Fruit fly (Drosophila melanogaster): Measurements from ENCODE around the gene CG10165.

Gene CG10165

dm6 chr2L:19517154-19517814 lies 12.8 kb downstream of the CG10165 start, which contains the start of gene Hasp (continued):
- TF ChIP-seq Gug (GFP tag; IDR thresholded peaks at IDR 0.05) (no peak), Ets21C (GFP tag; optimal IDR thresholded peaks at IDR 0.05) (no peak), eg (GFP tag; IDR thresholded peaks at IDR 0.05) (0 out of 3 replicates have a peak, but pooled peaks have one; percentile 32), acj6 (GFP tag; optimal IDR thresholded peaks at IDR 0.05) (peak; percentile 19), CG11762 (GFP tag; optimal IDR thresholded peaks at IDR 0.05; ENCODE audit: insufficient read depth) (no peak), CG11294 (GFP tag; IDR thresholded peaks at IDR 0.05) (no peak), CG3032 (tag; optimal IDR thresholded peaks at IDR 0.05) (no peak), cyc (GFP tag; optimal IDR thresholded peaks at IDR 0.05) (no peak), CG4318 (GFP tag; optimal IDR thresholded peaks at IDR 0.05) (no peak), CG32006 (GFP tag; optimal IDR thresholded peaks at IDR 0.05) (no peak), Sox15 (GFP tag; optimal IDR thresholded peaks at IDR 0.05) (no peak), CG11902 (GFP tag; optimal IDR thresholded peaks at IDR 0.05) (no peak), CG34406 (GFP tag; optimal IDR thresholded peaks at IDR 0.05) (peak; percentile 17), CG6792 (GFP tag; optimal IDR thresholded peaks at IDR 0.05) (no peak), CG3919 (GFP tag; optimal IDR thresholded peaks at IDR 0.05) (peak; percentile 36), CG6854 (GFP tag; optimal IDR thresholded peaks at IDR 0.05) (no peak), svp (GFP tag) (peak; percentile 42), Eip75B (GFP tag; optimal IDR thresholded peaks at IDR 0.05) (no peak), Lpt (GFP tag; optimal IDR thresholded peaks at IDR 0.05) (no peak), fd59A (GFP tag; optimal IDR thresholded peaks at IDR 0.05) (no peak), CG6276 (GFP tag; optimal IDR thresholded peaks at IDR 0.05) (no peak), OdsH (GFP tag; optimal IDR thresholded peaks at IDR 0.05) (no peak), net (GFP tag; optimal IDR thresholded peaks at IDR 0.05) (no peak), Sox102F (GFP tag; optimal IDR thresholded peaks at IDR 0.05) (peak; percentile 30), Hr38 (GFP tag; optimal IDR thresholded peaks at IDR 0.05) (no peak), fd85E (GFP tag; optimal IDR thresholded peaks at IDR 0.05) (no peak), Eip93F (GFP tag; optimal IDR thresholded peaks at IDR 0.05) (no peak), CG7368 (GFP tag; optimal IDR thresholded peaks at IDR 0.05) (no peak), CG1621 (tag; optimal IDR thresholded peaks at IDR 0.05) (no peak), dsx (GFP tag; optimal IDR thresholded peaks at IDR 0.05; ENCODE audit: poor library complexity, severe bottlenecking) (no peak), esn (GFP tag; optimal IDR thresholded peaks at IDR 0.05) (peak; percentile 46), salr (GFP tag; optimal IDR thresholded peaks at IDR 0.05) (no peak), Sox14 (GFP tag; optimal IDR thresholded peaks at IDR 0.05) (no peak), lz (GFP tag; optimal IDR thresholded peaks at IDR 0.05) (no peak), Eip78C (GFP tag) (no peak)

- TF ChIP-seq Eip93F (GFP tag; optimal IDR thresholded peaks at IDR 0.05) (no peak), CG10631 (GFP tag; optimal IDR thresholded peaks at IDR 0.05) (no peak), CG6854 (GFP tag; optimal IDR thresholded peaks at IDR 0.05) (no peak), salr (GFP tag; optimal IDR thresholded peaks at IDR 0.05) (no peak), CG3919 (GFP tag; optimal IDR thresholded peaks at IDR 0.05) (no peak), Hr39 (GFP tag; optimal IDR thresholded peaks at IDR 0.05) (no peak), Sox102F (GFP tag; optimal IDR thresholded peaks at IDR 0.05) (no peak), CG3032 (tag; optimal IDR thresholded peaks at IDR 0.05) (no peak), CG6808 (GFP tag; optimal IDR thresholded peaks at IDR 0.05) (no peak), Ets21C (GFP tag; optimal IDR thresholded peaks at IDR 0.05) (no peak), CG1621 (tag; optimal IDR thresholded peaks at IDR 0.05) (no peak), svp (GFP tag) (no peak), Ets96B (tag; optimal IDR thresholded peaks at IDR 0.05) (no peak), Met (GFP tag; optimal IDR thresholded peaks at IDR 0.05) (no peak)
These were observed 14.0 kb downstream of the CG10165 start for dm6 chr2L:19516062-19516461.

Measured in whole organism, prepupa.